Worm (Caenorhabditis elegans): ENCODE results near the gene srh-20.

The srh-20 gene

ce11 chrV:4891305-4891704 is 33.4 kb upstream of the srh-20 start:
- no peak for TF ChIP-seq let-526 (GFP tag; IDR thresholded peaks at IDR 0.05)
- TF ChIP-seq ceh-40 (GFP tag; IDR thresholded peaks at IDR 0.05), result no peak
- no peak for TF ChIP-seq egl-44 (GFP tag; IDR thresholded peaks at IDR 0.05)
- no peak for TF ChIP-seq C17E4.6 (GFP tag; IDR thresholded peaks at IDR 0.05)
- peak; percentile 81 for TF ChIP-seq madf-3 (GFP tag; IDR thresholded peaks at IDR 0.05)
- peak; percentile 75; the same call in 1 of the 2 replicates for TF ChIP-seq F39B2.1 (GFP tag; IDR thresholded peaks at IDR 0.05)
- no peak for TF ChIP-seq ceh-91 (GFP tag; IDR thresholded peaks at IDR 0.05)
- TF ChIP-seq D2030.7 (GFP tag; IDR thresholded peaks at IDR 0.05), result peak; percentile 53
- no peak for TF ChIP-seq F55B11.4 (tag; optimal IDR thresholded peaks at IDR 0.05; ENCODE audit: borderline replicate concordance, insufficient read depth)
- TF ChIP-seq Y53G8AR.9 (GFP tag; conservative IDR thresholded peaks at IDR 0.05), result peak; percentile 83
- no peak for TF ChIP-seq rpc-1 (optimal IDR thresholded peaks at IDR 0.05)
- TF ChIP-seq rpc-1 (tag; optimal IDR thresholded peaks at IDR 0.05), result no peak
- peak; percentile 9 for TF ChIP-seq him-1 (tag; optimal IDR thresholded peaks at IDR 0.05)
- TF ChIP-seq cebp-1 (GFP tag; IDR thresholded peaks at IDR 0.05), result no peak
- no peak for TF ChIP-seq cebp-1 (tag; optimal IDR thresholded peaks at IDR 0.05)
- TF ChIP-seq repo-1 (tag; optimal IDR thresholded peaks at IDR 0.05), result no peak
- TF ChIP-seq xnd-1 (tag; optimal IDR thresholded peaks at IDR 0.05), result peak; percentile 74
- peak; percentile 6 for TF ChIP-seq unc-130 (GFP tag; optimal IDR thresholded peaks at IDR 0.05)
- TF ChIP-seq Y79H2A.3 (GFP tag; conservative IDR thresholded peaks at IDR 0.05), result peak; percentile 85; the same call in 1 of the 2 replicates
- no peak for TF ChIP-seq nhr-80 (tag; optimal IDR thresholded peaks at IDR 0.05)
- peak; percentile 63; the same call in 1 of the 2 replicates for TF ChIP-seq lin-26 (GFP tag; IDR thresholded peaks at IDR 0.05)
- no peak for TF ChIP-seq nhr-27 (tag; optimal IDR thresholded peaks at IDR 0.05)
- TF ChIP-seq Y56A3A.18 (GFP tag; IDR thresholded peaks at IDR 0.05), result 0 out of 2 replicates have a peak, but pooled peaks have one; percentile 6
- peak; percentile 25 for TF ChIP-seq lin-54 (GFP tag; optimal IDR thresholded peaks at IDR 0.05)
- no peak for TF ChIP-seq K11D2.4 (GFP tag; IDR thresholded peaks at IDR 0.05)
- TF ChIP-seq hlh-12 (tag; optimal IDR thresholded peaks at IDR 0.05), result no peak
- no peak for TF ChIP-seq unc-62 (GFP tag; optimal IDR thresholded peaks at IDR 0.05)
- TF ChIP-seq mcd-1 (GFP tag; IDR thresholded peaks at IDR 0.05), result 0 out of 2 replicates have a peak, but pooled peaks have one; percentile 15
- peak; percentile 57 for TF ChIP-seq lsl-1 (GFP tag; optimal IDR thresholded peaks at IDR 0.05)
- no peak for TF ChIP-seq zim-3 (tag; optimal IDR thresholded peaks at IDR 0.05)
- TF ChIP-seq F52B5.7 (tag; optimal IDR thresholded peaks at IDR 0.05), result no peak
- TF ChIP-seq F10E7.11 (tag; optimal IDR thresholded peaks at IDR 0.05), result no peak
- peak; percentile 84 for TF ChIP-seq madf-6 (GFP tag; IDR thresholded peaks at IDR 0.05)
- TF ChIP-seq hmg-20 (GFP tag; IDR thresholded peaks at IDR 0.05), result no peak
- no peak for TF ChIP-seq bed-2 (GFP tag; IDR thresholded peaks at IDR 0.05)
- TF ChIP-seq lin-35 (GFP tag; optimal IDR thresholded peaks at IDR 0.05), result peak in 1 of 3 experiments; percentile 7
- peak; percentile 16 for TF ChIP-seq die-1 (tag; optimal IDR thresholded peaks at IDR 0.05)
- TF ChIP-seq F33H1.4 (GFP tag; IDR thresholded peaks at IDR 0.05), result peak; percentile 45
- peak; percentile 70; the same call in 1 of the 2 replicates for TF ChIP-seq attf-6 (GFP tag; IDR thresholded peaks at IDR 0.05)
- peak; percentile 38 for TF ChIP-seq efl-1 (GFP tag; optimal IDR thresholded peaks at IDR 0.05)
- peak; percentile 53 for TF ChIP-seq tlf-1 (GFP tag; optimal IDR thresholded peaks at IDR 0.05)
- no peak for TF ChIP-seq ztf-28 (GFP tag; IDR thresholded peaks at IDR 0.05)
- peak; percentile 62; the same call in 1 of the 2 replicates for TF ChIP-seq pbrm-1 (GFP tag; IDR thresholded peaks at IDR 0.05)
- TF ChIP-seq pha-4 (tag; optimal IDR thresholded peaks at IDR 0.05), result no peak
- TF ChIP-seq ekl-4 (GFP tag; IDR thresholded peaks at IDR 0.05), result peak; percentile 73
- no peak for TF ChIP-seq athp-1 (tag; optimal IDR thresholded peaks at IDR 0.05)
- TF ChIP-seq dpff-1 (tag; optimal IDR thresholded peaks at IDR 0.05), result no peak
- TF ChIP-seq snpc-3.4 (tag; optimal IDR thresholded peaks at IDR 0.05), result peak; percentile 51
- TF ChIP-seq ceh-58 (GFP tag; IDR thresholded peaks at IDR 0.05), result 0 out of 2 replicates have a peak, but pooled peaks have one; percentile 15
- no peak for TF ChIP-seq mel-28 (tag; optimal IDR thresholded peaks at IDR 0.05; ENCODE audit: borderline replicate concordance)

All from whole organism, young adult.